Worm (Caenorhabditis elegans) whole organism, L4 larva: ENCODE measurements around the gene idpp-6.

Experiments
- F37D6.2 ChIP-seq: sonication (generic microtip); optimal IDR thresholded peaks from 2 replicates; lab custom pipeline; 2016; ENCODE audit warnings: mild to moderate bottlenecking, missing genetic modification characterization, missing compliant biosample characterization
- T26A8.4 ChIP-seq: fragments of 200-800 bp; sonication (Bioruptor generic); IDR thresholded peaks from 2 replicates; pipeline ENCODE4 v1.3.6; 2022; ENCODE audit warnings: missing genetic modification characterization, missing compliant biosample characterization
- Y105C5A.15 ChIP-seq: fragments of 200-800 bp; sonication (Bioruptor generic); IDR thresholded peaks from 2 replicates; pipeline ENCODE4 v1.3.6; 2022; ENCODE audit warnings: missing genetic modification characterization, missing compliant biosample characterization
- Y5F2A.4 ChIP-seq: fragments of 200-800 bp; sonication (Bioruptor generic); optimal IDR thresholded peaks from 2 replicates; lab custom pipeline; 2018; ENCODE audit warnings: mild to moderate bottlenecking, missing genetic modification characterization, missing compliant biosample characterization
- Y75B8A.6 ChIP-seq: fragments of 200-800 bp; sonication (Bioruptor generic); IDR thresholded peaks from 2 replicates; pipeline ENCODE4 v1.3.6; 2022; ENCODE audit warnings: missing genetic modification reagents, missing genetic modification characterization, missing compliant biosample characterization
- ZK546.5 ChIP-seq, 2 experiments: sonication (generic microtip); optimal IDR thresholded peaks; 2 replicates each; lab custom pipeline; 2017; ENCODE audit warnings: missing biosample characterization in 2 of 2, missing genetic modification characterization in 2 of 2
- aly-2 ChIP-seq: sonication (generic microtip); optimal IDR thresholded peaks from 2 replicates; lab custom pipeline; 2018; ENCODE audit warnings: missing biosample characterization, missing genetic modification characterization
- ama-1 ChIP-seq: fragments of 150-350 bp; optimal IDR thresholded peaks from 2 replicates; lab custom pipeline; 2014; ENCODE audit warnings: inconsistent platforms, mixed read lengths
- arid-1 ChIP-seq: fragments of 200-800 bp; sonication (Bioruptor generic); conservative IDR thresholded peaks from 2 replicates; pipeline ENCODE4 v1.3.6; 2022; ENCODE audit warnings: missing genetic modification reagents, missing genetic modification characterization, missing compliant biosample characterization
- ceh-32 ChIP-seq: sonication (generic microtip); optimal IDR thresholded peaks from 2 replicates; lab custom pipeline; 2016; ENCODE audit warnings: mild to moderate bottlenecking, missing genetic modification characterization, missing compliant biosample characterization; ENCODE audit not compliant: poor library complexity
- ceh-44 ChIP-seq: fragments of 200-800 bp; sonication (Bioruptor generic); IDR thresholded peaks from 2 replicates; pipeline ENCODE4 v1.3.6; 2022; ENCODE audit warnings: missing genetic modification reagents, missing genetic modification characterization, missing compliant biosample characterization
- ceh-82 ChIP-seq: sonication (generic microtip); optimal IDR thresholded peaks from 2 replicates; lab custom pipeline; 2017; ENCODE audit warnings: missing biosample characterization, missing genetic modification characterization
- ctbp-1 ChIP-seq: fragments of 200-800 bp; sonication (Bioruptor generic); IDR thresholded peaks from 2 replicates; pipeline ENCODE4 v1.3.6; 2022; ENCODE audit warnings: missing genetic modification reagents, missing genetic modification characterization, missing compliant biosample characterization
- daf-12 ChIP-seq: fragments of 150-350 bp; optimal IDR thresholded peaks from 2 replicates; lab custom pipeline; 2014; ENCODE audit warnings: missing biosample characterization, missing genetic modification reagents, missing genetic modification characterization
- dpl-1 ChIP-seq: fragments of 150-350 bp; optimal IDR thresholded peaks from 2 replicates; lab custom pipeline; 2014; ENCODE audit warnings: missing biosample characterization, missing genetic modification reagents, missing genetic modification characterization
- dve-1 ChIP-seq: sonication (generic microtip); optimal IDR thresholded peaks from 2 replicates; lab custom pipeline; 2017; ENCODE audit warnings: antibody characterized with exemption, mild to moderate bottlenecking, missing genetic modification characterization, missing compliant biosample characterization; ENCODE audit not compliant: insufficient read depth
- egl-43 ChIP-seq: fragments of 200-800 bp; sonication (Bioruptor generic); IDR thresholded peaks from 2 replicates; pipeline ENCODE4 v1.3.6; 2022; ENCODE audit warnings: missing genetic modification reagents, missing genetic modification characterization, missing compliant biosample characterization
- fos-1 ChIP-seq: fragments of 150-350 bp; optimal IDR thresholded peaks from 2 replicates; lab custom pipeline; 2014; ENCODE audit warnings: missing biosample characterization, missing genetic modification characterization
- gei-8 ChIP-seq: fragments of 200-800 bp; sonication (Bioruptor generic); optimal IDR thresholded peaks from 2 replicates; lab custom pipeline; 2018; ENCODE audit warnings: mild to moderate bottlenecking, missing genetic modification characterization, missing compliant biosample characterization
- hmg-1.1 ChIP-seq: fragments of 200-800 bp; sonication (Bioruptor generic); IDR thresholded peaks from 2 replicates; pipeline ENCODE4 v1.3.6; 2022; ENCODE audit warnings: missing genetic modification reagents, missing genetic modification characterization, missing compliant biosample characterization
- jun-1 ChIP-seq: fragments of 150-350 bp; optimal IDR thresholded peaks from 2 replicates; lab custom pipeline; 2014; ENCODE audit warnings: missing biosample characterization, missing genetic modification reagents, missing genetic modification characterization
- lim-7 ChIP-seq: fragments of 200-800 bp; sonication (Bioruptor generic); IDR thresholded peaks from 2 replicates; pipeline ENCODE4 v1.3.6; 2022; ENCODE audit warnings: missing genetic modification characterization, missing compliant biosample characterization
- lin-13 ChIP-seq: fragments of 150-350 bp; optimal IDR thresholded peaks from 2 replicates; lab custom pipeline; 2014; ENCODE audit warnings: missing biosample characterization, missing genetic modification reagents, missing genetic modification characterization
- lin-15B ChIP-seq: fragments of 150-350 bp; sonication (generic microtip); optimal IDR thresholded peaks from 3 replicates; lab custom pipeline; 2014; ENCODE audit warnings: missing biosample characterization, missing genetic modification characterization
- lin-38 ChIP-seq: fragments of 200-800 bp; sonication (Bioruptor generic); IDR thresholded peaks from 2 replicates; pipeline ENCODE4 v1.3.6; 2022; ENCODE audit warnings: missing genetic modification reagents, missing genetic modification characterization, missing compliant biosample characterization
- lin-39 ChIP-seq: fragments of 150-350 bp; optimal IDR thresholded peaks from 2 replicates; lab custom pipeline; 2014; ENCODE audit warnings: missing biosample characterization, missing genetic modification reagents, missing genetic modification characterization
- mes-2 ChIP-seq: sonication (generic microtip); optimal IDR thresholded peaks from 2 replicates; lab custom pipeline; 2016; ENCODE audit warnings: missing genotype, mild to moderate bottlenecking, missing genetic modification characterization, missing compliant biosample characterization; ENCODE audit not compliant: poor library complexity, severe bottlenecking
- mxl-2 ChIP-seq: fragments of 200-800 bp; sonication (Bioruptor generic); conservative IDR thresholded peaks from 2 replicates; pipeline ENCODE4 v1.3.6; 2022; ENCODE audit warnings: missing genetic modification reagents, missing genetic modification characterization, missing compliant biosample characterization
- nhr-10 ChIP-seq: fragments of 150-350 bp; optimal IDR thresholded peaks from 2 replicates; lab custom pipeline; 2014; ENCODE audit warnings: missing biosample characterization, missing genetic modification characterization
- nhr-11 ChIP-seq: fragments of 150-350 bp; optimal IDR thresholded peaks from 2 replicates; lab custom pipeline; 2014; ENCODE audit warnings: missing biosample characterization, missing genetic modification characterization
- nhr-25 ChIP-seq: sonication (generic microtip); optimal IDR thresholded peaks from 2 replicates; lab custom pipeline; 2017; ENCODE audit warnings: missing genetic modification characterization, mild to moderate bottlenecking, missing compliant biosample characterization, antibody characterized with exemption, moderate library complexity, borderline replicate concordance; ENCODE audit not compliant: insufficient read depth
- nhr-41 ChIP-seq: fragments of 200-800 bp; sonication (Bioruptor generic); IDR thresholded peaks from 2 replicates; pipeline ENCODE4 v1.3.6; 2022; ENCODE audit warnings: missing genetic modification reagents, missing genetic modification characterization, missing compliant biosample characterization
- nhr-48 ChIP-seq: sonication (generic microtip); optimal IDR thresholded peaks from 2 replicates; lab custom pipeline; 2016; ENCODE audit warnings: mild to moderate bottlenecking, missing genetic modification characterization, missing compliant biosample characterization
- nhr-6 ChIP-seq: fragments of 150-350 bp; optimal IDR thresholded peaks from 2 replicates; lab custom pipeline; 2014; ENCODE audit warnings: missing biosample characterization, missing genetic modification characterization
- nhr-76 ChIP-seq: fragments of 150-350 bp; optimal IDR thresholded peaks from 2 replicates; lab custom pipeline; 2014; ENCODE audit warnings: missing biosample characterization, missing genetic modification characterization
- nhr-77 ChIP-seq: fragments of 150-350 bp; optimal IDR thresholded peaks from 2 replicates; lab custom pipeline; 2014; ENCODE audit warnings: missing biosample characterization, missing genetic modification characterization
- php-3 ChIP-seq: fragments of 200-800 bp; sonication (Bioruptor generic); IDR thresholded peaks from 2 replicates; pipeline ENCODE4 v1.3.6; 2022; ENCODE audit warnings: missing genetic modification reagents, missing genetic modification characterization, missing compliant biosample characterization
- pqm-1 ChIP-seq: sonication (generic microtip); optimal IDR thresholded peaks from 2 replicates; lab custom pipeline; 2017; ENCODE audit warnings: missing biosample characterization, missing genetic modification characterization
- rbr-2 ChIP-seq: sonication (generic microtip); optimal IDR thresholded peaks from 2 replicates; lab custom pipeline; 2016; ENCODE audit warnings: missing genotype, missing genetic modification characterization, missing compliant biosample characterization
- saeg-2 ChIP-seq: fragments of 200-800 bp; sonication (Bioruptor generic); IDR thresholded peaks from 2 replicates; pipeline ENCODE4 v1.3.6; 2022; ENCODE audit warnings: missing genetic modification reagents, missing genetic modification characterization, missing compliant biosample characterization
- set-16 ChIP-seq: fragments of 200-800 bp; sonication (Bioruptor generic); IDR thresholded peaks from 2 replicates; pipeline ENCODE4 v1.3.6; 2022; ENCODE audit warnings: missing genetic modification reagents, missing genetic modification characterization, missing compliant biosample characterization
- skn-1 ChIP-seq: fragments of 150-350 bp; optimal IDR thresholded peaks from 2 replicates; lab custom pipeline; 2014; ENCODE audit warnings: missing biosample characterization, missing genetic modification characterization
- spr-1 ChIP-seq: sonication (generic microtip); optimal IDR thresholded peaks from 2 replicates; lab custom pipeline; 2016; ENCODE audit warnings: mild to moderate bottlenecking, missing genetic modification characterization, missing compliant biosample characterization
- spr-3 ChIP-seq: fragments of 200-800 bp; sonication (Bioruptor generic); optimal IDR thresholded peaks from 2 replicates; lab custom pipeline; 2018; ENCODE audit warnings: mild to moderate bottlenecking, missing genetic modification characterization, missing compliant biosample characterization
- unc-39 ChIP-seq: sonication (generic microtip); optimal IDR thresholded peaks from 2 replicates; lab custom pipeline; 2017; ENCODE audit warnings: missing biosample characterization, missing genetic modification characterization
- zag-1 ChIP-seq: fragments of 150-350 bp; optimal IDR thresholded peaks from 2 replicates; lab custom pipeline; 2014; ENCODE audit warnings: missing biosample characterization, missing genetic modification characterization
- zfp-3 ChIP-seq: fragments of 200-800 bp; sonication (Bioruptor generic); conservative IDR thresholded peaks from 2 replicates; pipeline ENCODE4 v1.3.6; 2022; ENCODE audit warnings: missing genetic modification reagents, missing genetic modification characterization, missing compliant biosample characterization
- zip-11 ChIP-seq: fragments of 200-800 bp; sonication (Bioruptor generic); IDR thresholded peaks from 2 replicates; pipeline ENCODE4 v1.3.6; 2022; ENCODE audit warnings: missing genetic modification characterization, missing compliant biosample characterization
- ztf-11 ChIP-seq: fragments of 150-350 bp; optimal IDR thresholded peaks from 2 replicates; lab custom pipeline; 2014; ENCODE audit warnings: missing biosample characterization, missing genetic modification characterization
- ztf-7 ChIP-seq: fragments of 150-350 bp; optimal IDR thresholded peaks from 2 replicates; lab custom pipeline; 2014; ENCODE audit warnings: missing biosample characterization, missing genetic modification characterization

The idpp-6 gene

DNA sequence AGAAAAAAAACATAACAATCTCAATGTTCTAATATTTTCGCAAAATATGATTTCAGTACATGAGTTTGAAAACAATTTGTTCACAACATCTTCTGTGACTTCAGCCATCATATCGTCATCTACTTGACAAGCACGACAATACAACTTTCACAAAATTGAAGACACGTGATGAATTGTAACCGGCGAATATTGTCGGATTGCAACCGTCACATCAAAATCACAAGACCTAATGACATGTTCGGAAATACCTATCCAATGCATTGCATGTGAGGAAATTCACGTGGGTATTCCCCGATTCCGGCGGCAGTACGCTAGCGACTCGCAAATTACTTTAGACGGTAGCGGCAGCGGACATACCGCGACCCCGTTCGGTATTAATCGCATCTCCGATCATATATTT lies 41.4 kb upstream of the idpp-6 start (continued):
- TF ChIP-seq fos-1 (tag; lab: Kevin White, UChicago), result no peak
- TF ChIP-seq lin-15B (tag; lab: Kevin White, UChicago), result no peak
- TF ChIP-seq lin-13 (GFP tag; lab: Kevin White, UChicago), result peak; percentile 2
- no peak for TF ChIP-seq nhr-48 (tag; lab: Kevin White, UChicago)
- no peak for TF ChIP-seq pqm-1 (tag; lab: Kevin White, UChicago)
- no peak for TF ChIP-seq zag-1 (tag; lab: Kevin White, UChicago)
- TF ChIP-seq dve-1, result peak; percentile 75
- TF ChIP-seq lim-7 (GFP tag; lab: Robert Waterston, UW), result no peak
- TF ChIP-seq nhr-77 (tag; lab: Kevin White, UChicago), result peak; percentile 36
- peak; percentile 96 for TF ChIP-seq mxl-2 (GFP tag; lab: Robert Waterston, UW)
- no peak for TF ChIP-seq ctbp-1 (GFP tag; lab: Robert Waterston, UW)
- TF ChIP-seq Y75B8A.6 (GFP tag; lab: Robert Waterston, UW), result no peak
- no peak for TF ChIP-seq mes-2 (tag; lab: Kevin White, UChicago)
- TF ChIP-seq ZK546.5 (tag; optimal IDR thresholded peaks at IDR 0.05; lab: Kevin White, UChicago), result no peak
- TF ChIP-seq ztf-11 (tag; lab: Kevin White, UChicago), result no peak
- 0 out of 2 replicates have a peak, but pooled peaks have one; percentile 7 for TF ChIP-seq saeg-2 (GFP tag; lab: Robert Waterston, UW)
- TF ChIP-seq F37D6.2, result no peak
- no peak for TF ChIP-seq set-16 (GFP tag; lab: Robert Waterston, UW)
- no peak for TF ChIP-seq ceh-32 (tag; lab: Kevin White, UChicago)
- no peak for TF ChIP-seq Y105C5A.15 (GFP tag; lab: Robert Waterston, UW)
- TF ChIP-seq skn-1 (tag; lab: Kevin White, UChicago), result no peak
- no peak for TF ChIP-seq ztf-7 (tag; lab: Kevin White, UChicago)
- TF ChIP-seq nhr-6 (tag; lab: Kevin White, UChicago), result no peak
- TF ChIP-seq zip-11 (GFP tag; lab: Robert Waterston, UW), result no peak
- no peak for TF ChIP-seq ceh-44
- no peak for TF ChIP-seq Y5F2A.4 (GFP tag; lab: Kevin White, UChicago)
- peak; percentile 68; the same call in 1 of the 2 replicates for TF ChIP-seq php-3 (GFP tag; lab: Robert Waterston, UW)
- TF ChIP-seq nhr-25, result peak; percentile 43
- TF ChIP-seq hmg-1.1 (GFP tag; lab: Robert Waterston, UW), result no peak
- TF ChIP-seq daf-12 (tag; lab: Kevin White, UChicago), result no peak
- no peak; the same call in 1 of the 2 replicates for TF ChIP-seq T26A8.4 (GFP tag; lab: Robert Waterston, UW)
- TF ChIP-seq zfp-3 (GFP tag; lab: Robert Waterston, UW), result peak; percentile 54; the same call in 1 of the 2 replicates
- no peak for TF ChIP-seq gei-8 (GFP tag; lab: Kevin White, UChicago)
- TF ChIP-seq, all 104 proteins: peak for 19

DNA sequence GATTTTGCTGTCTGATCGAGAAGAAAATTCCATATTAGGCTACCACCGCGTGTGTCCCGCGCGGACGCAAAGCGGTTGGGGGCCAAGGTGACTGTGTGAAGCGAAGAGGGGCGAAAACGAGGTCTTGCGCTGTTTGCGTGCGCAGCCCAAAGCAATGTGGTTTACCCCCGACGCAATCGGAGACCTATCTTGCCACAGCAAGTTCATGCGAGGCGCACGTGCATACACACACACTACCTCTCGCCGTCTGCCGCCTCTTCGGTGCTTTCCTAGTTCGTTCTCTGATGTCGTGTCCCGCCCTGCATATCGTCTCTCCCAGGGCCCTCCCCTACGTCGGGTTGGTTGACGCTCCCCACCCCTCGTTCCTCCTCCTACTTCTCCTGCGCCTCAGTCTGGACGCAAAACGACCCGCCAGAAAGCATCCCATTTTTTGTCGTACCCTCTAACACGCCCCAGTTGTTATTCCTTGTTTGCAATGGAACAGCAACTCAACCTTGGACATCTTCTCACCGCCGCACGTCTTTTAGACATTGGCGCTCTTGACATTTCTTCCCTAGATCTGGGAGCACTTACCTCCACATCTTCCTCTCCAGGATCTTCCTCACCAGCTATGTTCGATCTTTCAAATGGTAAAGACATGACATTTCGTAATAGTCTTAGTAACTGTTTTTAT lies 40.8 kb upstream of the idpp-6 start, which contains the start of gene mdl-1:
mdl-1 (plus strand) TSS at position 341 of the 673 bp plus-strand sequence.
- TF ChIP-seq lin-38 (GFP tag; lab: Robert Waterston, UW), result peak; percentile 58
- no peak for TF ChIP-seq nhr-41 (GFP tag; lab: Robert Waterston, UW)
- peak; percentile 62 for TF ChIP-seq nhr-77 (tag; lab: Kevin White, UChicago)
- TF ChIP-seq jun-1, result peak; percentile 52
- peak; percentile 72 for TF ChIP-seq arid-1
- no peak for TF ChIP-seq spr-3 (GFP tag; lab: Kevin White, UChicago)
- TF ChIP-seq ceh-82, result no peak
- TF ChIP-seq spr-1 (tag; lab: Kevin White, UChicago), result peak; percentile 57
- TF ChIP-seq egl-43 (GFP tag; lab: Robert Waterston, UW), result peak; percentile 90
- peak; percentile 81 for TF ChIP-seq nhr-10 (tag; lab: Kevin White, UChicago)
- TF ChIP-seq ctbp-1 (GFP tag; lab: Robert Waterston, UW), result peak; percentile 86
- TF ChIP-seq mes-2 (tag; lab: Kevin White, UChicago), result peak; percentile 76
- TF ChIP-seq rbr-2 (tag; lab: Kevin White, UChicago), result peak; percentile 87
- peak; percentile 92 for TF ChIP-seq nhr-11
- peak; percentile 96 for TF ChIP-seq ama-1 (lab: Kevin White, UChicago)
- peak; percentile 43 for TF ChIP-seq dpl-1
- TF ChIP-seq unc-39 (tag; lab: Kevin White, UChicago), result no peak
- TF ChIP-seq lin-39 (tag; lab: Kevin White, UChicago), result no peak
- no peak for TF ChIP-seq nhr-76 (tag; lab: Kevin White, UChicago)
- no peak for TF ChIP-seq aly-2
- TF ChIP-seq lin-15B (tag; lab: Kevin White, UChicago), result no peak
- peak; percentile 27; the same call in 1 of the 2 replicates for TF ChIP-seq lim-7 (GFP tag; lab: Robert Waterston, UW)
